Worm (Caenorhabditis elegans) whole organism, late embryonic: ENCODE data around the gene C55B6.4.

Experiments used
- Y22D7AL.16 ChIP-seq: sonication (generic microtip); optimal IDR thresholded peaks from 2 replicates; lab custom pipeline; 2016; ENCODE audit warnings: missing genetic modification characterization, missing compliant biosample characterization
- ama-1 ChIP-seq: fragments of 150-350 bp; optimal IDR thresholded peaks from 2 replicates; lab custom pipeline; 2014
- ceh-19 ChIP-seq: fragments of 200-800 bp; sonication (Bioruptor generic); optimal IDR thresholded peaks from 2 replicates; lab custom pipeline; 2018; ENCODE audit warnings: mild to moderate bottlenecking, missing genetic modification characterization, missing compliant biosample characterization
- ceh-34 ChIP-seq: sonication (generic microtip); optimal IDR thresholded peaks from 2 replicates; lab custom pipeline; 2016; ENCODE audit warnings: mild to moderate bottlenecking, missing genetic modification characterization, missing compliant biosample characterization
- ceh-48 ChIP-seq: sonication (generic microtip); optimal IDR thresholded peaks from 2 replicates; lab custom pipeline; 2016; ENCODE audit warnings: missing genetic modification characterization, inconsistent platforms, missing compliant biosample characterization
- hlh-8 ChIP-seq: sonication (generic microtip); optimal IDR thresholded peaks from 2 replicates; lab custom pipeline; 2016; ENCODE audit warnings: missing genotype, missing genetic modification characterization, missing compliant biosample characterization
- lin-11 ChIP-seq: fragments of 200-800 bp; sonication (Bioruptor generic); optimal IDR thresholded peaks from 2 replicates; lab custom pipeline; 2018; ENCODE audit warnings: mild to moderate bottlenecking, missing genetic modification characterization, missing compliant biosample characterization
- nfya-1 ChIP-seq: sonication (generic microtip); optimal IDR thresholded peaks from 2 replicates; lab custom pipeline; 2017; ENCODE audit warnings: missing genetic modification characterization, mild to moderate bottlenecking, missing compliant biosample characterization, antibody characterized with exemption, moderate library complexity
- nhr-11 ChIP-seq: fragments of 150-350 bp; optimal IDR thresholded peaks from 2 replicates; lab custom pipeline; 2014; ENCODE audit warnings: missing biosample characterization, missing genetic modification characterization
- pag-3 ChIP-seq: sonication (generic microtip); optimal IDR thresholded peaks from 2 replicates; lab custom pipeline; 2016; ENCODE audit warnings: missing compliant biosample characterization, missing genetic modification characterization, borderline replicate concordance
- pha-4 ChIP-seq: fragments of 150-350 bp; optimal IDR thresholded peaks from 2 replicates; lab custom pipeline; 2018; ENCODE audit warnings: missing biosample characterization, missing genetic modification reagents, missing genetic modification characterization
- unc-42 ChIP-seq: sonication (generic microtip); optimal IDR thresholded peaks from 2 replicates; lab custom pipeline; 2016; ENCODE audit warnings: missing genotype, missing genetic modification characterization, missing compliant biosample characterization

- TF ChIP-seq nhr-11 (tag; lab: Kevin White, UChicago) (no peak), pha-4 (tag; lab: Kevin White, UChicago) (no peak), Y22D7AL.16 (tag; lab: Kevin White, UChicago) (no peak), ceh-19 (GFP tag; lab: Kevin White, UChicago) (no peak), ama-1 (lab: Kevin White, UChicago) (no peak), ceh-48 (no peak), pag-3 (tag; lab: Kevin White, UChicago) (no peak), unc-42 (tag; lab: Kevin White, UChicago) (no peak), lin-11 (no peak), nfya-1 (tag; lab: Kevin White, UChicago) (no peak), ceh-34 (tag; lab: Kevin White, UChicago) (no peak), hlh-8 (tag; lab: Kevin White, UChicago) (no peak)
These were observed 43.4 kb upstream of the C55B6.4 start for ce11 chrX:7230877-7231276.
